Fruit fly (Drosophila melanogaster) Kc167 (cell line): Measurements from ENCODE around the gene Pex1.

ENCODE experiments used
- Myc ChIP-seq: fragments of >200 bp; optimal IDR thresholded peaks from 2 replicates; lab custom pipeline; 2017; ENCODE audit warnings: missing external identifiers
- Sin3A ChIP-seq: fragments of >200 bp; optimal IDR thresholded peaks from 2 replicates; lab custom pipeline; 2018; ENCODE audit warnings: missing external identifiers
- h ChIP-seq: fragments of >200 bp; optimal IDR thresholded peaks from 3 replicates; lab custom pipeline; 2018; ENCODE audit warnings: missing external identifiers
- insv ChIP-seq: fragments of >200 bp; optimal IDR thresholded peaks from 3 replicates; lab custom pipeline; 2018; ENCODE audit warnings: missing external identifiers
- psq ChIP-seq: fragments of >200 bp; optimal IDR thresholded peaks from 2 replicates; lab custom pipeline; 2017; ENCODE audit warnings: missing external identifiers
- ttk ChIP-seq: sonication (Bioruptor generic); optimal IDR thresholded peaks from 2 replicates; lab custom pipeline; 2017; ENCODE audit warnings: missing external identifiers

Pex1 gene

dm6 chr3L:14109831-14110230 lies 38.1 kb downstream of the Pex1 start:
- TF ChIP-seq psq (lab: Kevin White, UChicago) (no peak), h (no peak), Myc (lab: Kevin White, UChicago) (no peak), insv (no peak), ttk (lab: Kevin White, UChicago) (no peak)

- no peak for TF ChIP-seq h
Measured at dm6 chr3L:14111411-14111810, 39.7 kb downstream of the Pex1 start.

- TF ChIP-seq psq (lab: Kevin White, UChicago) (no peak), h (no peak), Sin3A (lab: Kevin White, UChicago) (no peak), Myc (lab: Kevin White, UChicago) (no peak), ttk (lab: Kevin White, UChicago) (no peak), insv (no peak)
Measured at dm6 chr3L:14112899-14113430, 41.3 kb downstream of the Pex1 start.

dm6 chr3L:14114084-14114483 lies 42.4 kb downstream of the Pex1 start:
- TF ChIP-seq h (no peak), Myc (lab: Kevin White, UChicago) (no peak), insv (no peak), Sin3A (lab: Kevin White, UChicago) (no peak), psq (lab: Kevin White, UChicago) (no peak), ttk (lab: Kevin White, UChicago) (no peak)

- no peak for TF ChIP-seq insv
- no peak for TF ChIP-seq h
Measured at dm6 chr3L:14118767-14119166, 47.1 kb downstream of the Pex1 start.

- TF ChIP-seq ttk (lab: Kevin White, UChicago) (no peak), psq (lab: Kevin White, UChicago) (no peak), Sin3A (lab: Kevin White, UChicago) (no peak), insv (no peak)
Measured at dm6 chr3L:14122048-14122447, 50.4 kb downstream of the Pex1 start.

dm6 chr3L:14125616-14126015 lies 53.9 kb downstream of the Pex1 start:
- TF ChIP-seq Sin3A (lab: Kevin White, UChicago) (no peak), psq (lab: Kevin White, UChicago) (no peak), ttk (lab: Kevin White, UChicago) (no peak), Myc (lab: Kevin White, UChicago) (no peak), insv (no peak), h (no peak)
